Worm (Caenorhabditis elegans): ENCODE measurements around the gene srh-20.

ce11 chrV:4913853-4914252, 10.9 kb upstream of the srh-20 start:
- TF ChIP-seq klf-2 (GFP tag; conservative IDR thresholded peaks at IDR 0.05) = no peak
- no peak for TF ChIP-seq flt-1 (GFP tag; IDR thresholded peaks at IDR 0.05)
- TF ChIP-seq cog-1 (tag; optimal IDR thresholded peaks at IDR 0.05) = no peak
- TF ChIP-seq med-1 (GFP tag; optimal IDR thresholded peaks at IDR 0.05; ENCODE audit: insufficient read depth) = no peak
- TF ChIP-seq ztf-29 (GFP tag; IDR thresholded peaks at IDR 0.05) = no peak
